Fruit fly (Drosophila melanogaster): ENCODE measurements around the gene CG45690.

The CG45690 gene

DNA sequence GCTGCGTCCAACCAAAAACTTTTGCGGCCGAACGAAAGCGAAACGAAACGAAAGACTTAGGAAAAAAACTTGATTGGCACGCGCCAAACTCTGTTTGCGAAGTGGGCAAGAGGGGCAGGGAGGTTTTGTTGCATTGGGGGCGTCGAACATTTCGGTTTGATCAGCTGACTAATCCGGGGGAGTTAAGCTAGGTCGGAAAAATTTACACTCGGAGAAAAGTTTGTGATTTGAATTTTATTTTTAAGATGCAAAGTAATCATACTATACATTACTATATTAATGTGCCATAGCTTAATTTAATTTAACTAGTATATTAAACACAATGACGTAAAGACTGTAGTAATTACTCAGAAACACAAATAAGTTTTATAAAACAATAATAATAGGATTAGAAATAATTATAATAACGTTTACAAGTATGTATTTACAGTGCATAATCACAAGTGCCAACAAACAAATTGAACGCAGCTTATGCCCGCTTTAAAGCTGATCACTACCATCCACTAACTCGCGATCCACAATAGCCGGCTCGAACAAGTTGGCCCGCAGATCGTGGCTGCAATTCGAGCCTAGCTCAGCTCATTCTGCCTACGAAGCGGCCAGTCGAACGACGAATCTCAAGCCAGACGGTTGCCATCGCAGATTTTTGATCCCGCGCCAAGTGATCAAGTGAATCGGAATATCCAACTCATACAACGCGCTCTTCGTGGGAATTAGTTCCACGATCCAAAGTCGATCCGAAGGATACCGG is 3.6 kb downstream of the CG45690 start, which contains the start of gene CG31871 (continued):
- TF ChIP-seq trh (GFP tag; optimal IDR thresholded peaks at IDR 0.05) (peak; percentile 18), Six4 (GFP tag; optimal IDR thresholded peaks at IDR 0.05) (peak; percentile 64), slou (GFP tag; optimal IDR thresholded peaks at IDR 0.05) (no peak), Myb (GFP tag; optimal IDR thresholded peaks at IDR 0.05) (no peak), lov (optimal IDR thresholded peaks at IDR 0.05) (no peak), lov (GFP tag; IDR thresholded peaks at IDR 0.05) (no peak), Gsc (GFP tag; IDR thresholded peaks at IDR 0.05) (no peak), az2 (GFP tag; optimal IDR thresholded peaks at IDR 0.05) (peak; percentile 64), CrebB (tag; optimal IDR thresholded peaks at IDR 0.05) (peak; percentile 20), Eip74EF (GFP tag; optimal IDR thresholded peaks at IDR 0.05) (peak in 1 of 2 experiments; percentile 72), CG42726 (GFP tag; IDR thresholded peaks at IDR 0.05; ENCODE audit: partially characterized antibody) (no peak), cg (GFP tag; optimal IDR thresholded peaks at IDR 0.05) (no peak), Opbp (GFP tag; IDR thresholded peaks at IDR 0.05; ENCODE audit: partially characterized antibody) (no peak), danr (GFP tag; IDR thresholded peaks at IDR 0.05) (no peak), sc (optimal IDR thresholded peaks at IDR 0.05) (no peak), sc (GFP tag; optimal IDR thresholded peaks at IDR 0.05) (peak; percentile 40), CG12942 (GFP tag; optimal IDR thresholded peaks at IDR 0.05) (peak; percentile 35), Jarid2 (GFP tag; optimal IDR thresholded peaks at IDR 0.05) (peak; percentile 52), Fer2 (tag; optimal IDR thresholded peaks at IDR 0.05) (peak; percentile 23), CG34422 (GFP tag; IDR thresholded peaks at IDR 0.05) (peak; percentile 70; the same call in 2 of the 3 replicates), CG14667 (GFP tag; IDR thresholded peaks at IDR 0.05) (peak; percentile 33; the same call in 1 of the 2 replicates), tna (GFP tag; IDR thresholded peaks at IDR 0.05; ENCODE audit: partially characterized antibody) (no peak), CG1832 (GFP tag; optimal IDR thresholded peaks at IDR 0.05) (no peak), CG12299 (tag; optimal IDR thresholded peaks at IDR 0.05) (peak; percentile 48), CG5180 (GFP tag; optimal IDR thresholded peaks at IDR 0.05) (peak; percentile 98), emc (GFP tag; optimal IDR thresholded peaks at IDR 0.05) (no peak), pita (GFP tag; optimal IDR thresholded peaks at IDR 0.05) (no peak), CG1603 (tag; optimal IDR thresholded peaks at IDR 0.05) (peak; percentile 41), Fer1 (GFP tag; optimal IDR thresholded peaks at IDR 0.05) (no peak), dm (GFP tag; optimal IDR thresholded peaks at IDR 0.05) (no peak), CG10366 (GFP tag; IDR thresholded peaks at IDR 0.05) (peak; percentile 48), CG17912 (GFP tag; optimal IDR thresholded peaks at IDR 0.05) (no peak), CG12236 (GFP tag; optimal IDR thresholded peaks at IDR 0.05) (no peak), CG6765 (GFP tag; optimal IDR thresholded peaks at IDR 0.05) (peak; percentile 14), Hsf (GFP tag; optimal IDR thresholded peaks at IDR 0.05) (peak; percentile 30), CG13296 (GFP tag; optimal IDR thresholded peaks at IDR 0.05) (peak; percentile 74), tin (GFP tag; optimal IDR thresholded peaks at IDR 0.05) (peak; percentile 38), CG2129 (GFP tag; IDR thresholded peaks at IDR 0.05; ENCODE audit: partially characterized antibody) (no peak), hbn (GFP tag; IDR thresholded peaks at IDR 0.05; ENCODE audit: partially characterized antibody) (no peak), CG17568 (GFP tag; optimal IDR thresholded peaks at IDR 0.05) (peak; percentile 42), unpg (GFP tag; optimal IDR thresholded peaks at IDR 0.05) (peak; percentile 82), CG10274 (GFP tag; optimal IDR thresholded peaks at IDR 0.05) (no peak), CG18599 (GFP tag; optimal IDR thresholded peaks at IDR 0.05) (peak; percentile 64), disco-r (GFP tag; optimal IDR thresholded peaks at IDR 0.05) (no peak), odd (GFP tag; optimal IDR thresholded peaks at IDR 0.05) (peak; percentile 59), grn (GFP tag; optimal IDR thresholded peaks at IDR 0.05) (no peak), CG7357 (GFP tag; IDR thresholded peaks at IDR 0.05) (peak; percentile 71; the same call in 2 of the 3 replicates), CG15696 (tag; optimal IDR thresholded peaks at IDR 0.05) (peak; percentile 16), bigmax (GFP tag; optimal IDR thresholded peaks at IDR 0.05) (no peak)

Data from whole organism, embryonic.